Fruit fly (Drosophila melanogaster): Measurements from ENCODE around the gene r-l.

- TF ChIP-seq psq (optimal IDR thresholded peaks at IDR 0.05) (no peak), usp (GFP tag; optimal IDR thresholded peaks at IDR 0.05) (no peak), pan (optimal IDR thresholded peaks at IDR 0.05) (no peak)
Measured at dm6 chr3R:21089416-21089815, 16.3 kb upstream of the r-l start.
